Fruit fly (Drosophila melanogaster) whole organism, wandering third instar larva: ENCODE results near the gene CG34355.

Source experiments
- CrebA ChIP-seq: fragments of 200-800 bp; sonication (Bioruptor generic); optimal IDR thresholded peaks from 2 replicates; lab custom pipeline; 2016; ENCODE audit warnings: missing biosample characterization, mild to moderate bottlenecking, missing genetic modification characterization, borderline replicate concordance
- Dfd ChIP-seq: fragments of >200 bp; optimal IDR thresholded peaks from 2 replicates; lab custom pipeline; 2017; ENCODE audit warnings: missing biosample characterization, missing genetic modification characterization
- Dif ChIP-seq: fragments of 200-275, 200-300 bp; sonication (Bioruptor generic); optimal IDR thresholded peaks from 2 replicates; lab custom pipeline; 2018; ENCODE audit warnings: missing biosample characterization, missing genetic modification characterization; ENCODE audit not compliant: partially characterized antibody
- Hr78 ChIP-seq: fragments of >200 bp; optimal IDR thresholded peaks from 2 replicates; lab custom pipeline; 2017; ENCODE audit warnings: missing biosample characterization, missing genetic modification characterization
- Hr83 ChIP-seq: fragments of 200-300 bp; sonication (Bioruptor generic); optimal IDR thresholded peaks from 2 replicates; lab custom pipeline; 2016; ENCODE audit warnings: missing biosample characterization, mild to moderate bottlenecking, missing genetic modification characterization, moderate library complexity; ENCODE audit not compliant: poor library complexity, severe bottlenecking
- Jra ChIP-seq: sonication (Bioruptor generic); optimal IDR thresholded peaks from 2 replicates; lab custom pipeline; 2016; ENCODE audit warnings: missing biosample characterization, missing genetic modification characterization
- Myc ChIP-seq: fragments of >200 bp; optimal IDR thresholded peaks from 2 replicates; lab custom pipeline; 2017
- N ChIP-seq: fragments of >200 bp; optimal IDR thresholded peaks from 2 replicates; lab custom pipeline; 2018; ENCODE audit warnings: missing biosample characterization, missing external identifiers, missing genetic modification characterization
- OdsH ChIP-seq: fragments of 200-800 bp; sonication (Bioruptor generic); optimal IDR thresholded peaks from 2 replicates; lab custom pipeline; 2016; ENCODE audit warnings: missing biosample characterization, mild to moderate bottlenecking, missing genetic modification characterization
- Rel ChIP-seq, 2 experiments: fragments of 200-800 bp; sonication (Bioruptor generic) in 1 of 2; optimal IDR thresholded peaks; 2 replicates in 1 of 2; 3 replicates in 1 of 2; lab custom pipeline; 2016 to 2019; ENCODE audit warnings: mild to moderate bottlenecking in 2 of 2, missing biosample characterization in 2 of 2, missing genetic modification characterization in 2 of 2, moderate library complexity in 1 of 2
- Vsx2 ChIP-seq: fragments of 200-300, 225-300 bp; sonication (Bioruptor generic); optimal IDR thresholded peaks from 2 replicates; lab custom pipeline; 2018; ENCODE audit warnings: missing biosample characterization, missing genetic modification characterization; ENCODE audit not compliant: partially characterized antibody
- brk ChIP-seq: fragments of 200-800 bp; sonication (Bioruptor generic); optimal IDR thresholded peaks from 2 replicates; lab custom pipeline; 2016; ENCODE audit warnings: missing biosample characterization, mild to moderate bottlenecking, missing genetic modification characterization
- dl ChIP-seq, 2 experiments: fragments of 175-275, 200-275 bp in 1 of 2; fragments of 200-275 bp in 1 of 2; sonication (Bioruptor generic); optimal IDR thresholded peaks; lab custom pipeline; 2018; ENCODE audit warnings: mild to moderate bottlenecking in 2 of 2, missing biosample characterization in 2 of 2, missing genetic modification characterization in 2 of 2, moderate library complexity in 2 of 2; ENCODE audit not compliant: partially characterized antibody in 2 of 2, insufficient read depth in 1 of 2
- dmrt93B ChIP-seq: fragments of 200-800 bp; sonication (Bioruptor generic); optimal IDR thresholded peaks from 2 replicates; lab custom pipeline; 2018; ENCODE audit warnings: missing biosample characterization, mild to moderate bottlenecking, missing genetic modification characterization
- dsf ChIP-seq: sonication (Bioruptor generic); optimal IDR thresholded peaks from 2 replicates; lab custom pipeline; 2016; ENCODE audit warnings: missing biosample characterization, missing genetic modification characterization, borderline replicate concordance
- ey ChIP-seq: fragments of 200-800 bp; sonication (Bioruptor generic); optimal IDR thresholded peaks from 2 replicates; lab custom pipeline; 2016; ENCODE audit warnings: missing biosample characterization, missing genetic modification characterization
- foxo ChIP-seq, 2 experiments: fragments of 200-800 bp; sonication (Bioruptor generic); optimal IDR thresholded peaks; 2 replicates in 1 of 2; 3 replicates in 1 of 2; lab custom pipeline; 2016 to 2017; ENCODE audit warnings: missing biosample characterization in 2 of 2, missing genetic modification characterization in 2 of 2
- fru ChIP-seq: fragments of 200-800 bp; sonication (Bioruptor generic); optimal IDR thresholded peaks from 3 replicates; lab custom pipeline; 2016; ENCODE audit warnings: missing biosample characterization, mild to moderate bottlenecking, missing genetic modification characterization
- jim ChIP-seq: fragments of 175-275, 200-325 bp; sonication (Bioruptor generic); optimal IDR thresholded peaks from 2 replicates; lab custom pipeline; 2016; ENCODE audit warnings: missing biosample characterization, mild to moderate bottlenecking, missing genetic modification characterization
- lola ChIP-seq: fragments of >200 bp; optimal IDR thresholded peaks from 2 replicates; lab custom pipeline; 2017; ENCODE audit warnings: missing biosample characterization, missing genetic modification characterization
- psq ChIP-seq: fragments of 200-800 bp; sonication (Bioruptor generic); optimal IDR thresholded peaks from 3 replicates; lab custom pipeline; 2017; ENCODE audit warnings: missing biosample characterization, mild to moderate bottlenecking, missing genetic modification characterization, moderate library complexity
- sage ChIP-seq: fragments of 200-800 bp; sonication (Bioruptor generic); optimal IDR thresholded peaks from 2 replicates; lab custom pipeline; 2016; ENCODE audit warnings: missing biosample characterization, mild to moderate bottlenecking, missing genetic modification characterization
- sv ChIP-seq: fragments of 200-800 bp; sonication (Bioruptor generic); optimal IDR thresholded peaks from 3 replicates; lab custom pipeline; 2016; ENCODE audit warnings: missing biosample characterization, missing genetic modification characterization
- tai ChIP-seq: sonication (Bioruptor generic); optimal IDR thresholded peaks from 2 replicates; lab custom pipeline; 2016; ENCODE audit warnings: missing biosample characterization, missing genetic modification characterization
- usp ChIP-seq: fragments of >200 bp; optimal IDR thresholded peaks from 2 replicates; lab custom pipeline; 2017; ENCODE audit warnings: missing biosample characterization, missing genetic modification characterization
- woc ChIP-seq: sonication (Bioruptor generic); optimal IDR thresholded peaks from 2 replicates; lab custom pipeline; 2016; ENCODE audit warnings: missing biosample characterization, mild to moderate bottlenecking, missing genetic modification characterization

CG34355 gene

dm6 chr3R:23820290-23820689 lies 16.6 kb downstream of the CG34355 start:
- no peak for TF ChIP-seq Rel (GFP tag; optimal IDR thresholded peaks at IDR 0.05; lab: Kevin White, UChicago)
- TF ChIP-seq Rel (tag; optimal IDR thresholded peaks at IDR 0.05; lab: Kevin White, UChicago): peak; percentile 45
- no peak for TF ChIP-seq Myc (lab: Kevin White, UChicago)
- TF ChIP-seq sv (GFP tag; lab: Kevin White, UChicago): peak; percentile 25
- peak in 1 of 2 experiments; percentile 41 for TF ChIP-seq foxo (GFP tag; optimal IDR thresholded peaks at IDR 0.05; lab: Kevin White, UChicago)
- TF ChIP-seq Vsx2 (GFP tag; lab: Kevin White, UChicago): no peak

dm6 chr3R:23822969-23823368 lies 19.3 kb downstream of the CG34355 start:
- TF ChIP-seq Myc (lab: Kevin White, UChicago): no peak
- no peak for TF ChIP-seq Hr78 (GFP tag; lab: Kevin White, UChicago)
- no peak for TF ChIP-seq jim (GFP tag; lab: Kevin White, UChicago)
- TF ChIP-seq Dif (GFP tag; lab: Kevin White, UChicago): no peak
- TF ChIP-seq CrebA (GFP tag; lab: Kevin White, UChicago): no peak
- TF ChIP-seq tai (GFP tag; lab: Kevin White, UChicago): no peak
- TF ChIP-seq dl (GFP tag; optimal IDR thresholded peaks at IDR 0.05; lab: Kevin White, UChicago; ENCODE audit: insufficient read depth in 1 of 2, partially characterized antibody in 2 of 2): no peak
- TF ChIP-seq dsf (GFP tag; lab: Kevin White, UChicago): no peak
- no peak for TF ChIP-seq usp (GFP tag; lab: Kevin White, UChicago)
- no peak for TF ChIP-seq woc (GFP tag; lab: Kevin White, UChicago)
- no peak for TF ChIP-seq Hr83 (GFP tag; lab: Kevin White, UChicago)
- TF ChIP-seq Jra (GFP tag; lab: Kevin White, UChicago): no peak
- no peak for TF ChIP-seq Rel (GFP tag; optimal IDR thresholded peaks at IDR 0.05; lab: Kevin White, UChicago)
- no peak for TF ChIP-seq Rel (tag; optimal IDR thresholded peaks at IDR 0.05; lab: Kevin White, UChicago)
- no peak for TF ChIP-seq Vsx2 (GFP tag; lab: Kevin White, UChicago)
- TF ChIP-seq, all 38 proteins: peak for 0

dm6 chr3R:23823678-23824077 lies 20.0 kb downstream of the CG34355 start:
- TF ChIP-seq brk (GFP tag; lab: Kevin White, UChicago): no peak
- no peak for TF ChIP-seq Dif (GFP tag; lab: Kevin White, UChicago)
- no peak for TF ChIP-seq OdsH
- no peak for TF ChIP-seq sage
- no peak for TF ChIP-seq dl (GFP tag; optimal IDR thresholded peaks at IDR 0.05; lab: Kevin White, UChicago; ENCODE audit: insufficient read depth in 1 of 2, partially characterized antibody in 2 of 2)
- TF ChIP-seq dmrt93B (GFP tag; lab: Kevin White, UChicago): no peak
- no peak for TF ChIP-seq fru (GFP tag; lab: Kevin White, UChicago)
- TF ChIP-seq N (GFP tag; lab: Kevin White, UChicago): no peak
- TF ChIP-seq psq (GFP tag; lab: Kevin White, UChicago): no peak
- TF ChIP-seq Myc (lab: Kevin White, UChicago): no peak
- TF ChIP-seq Hr83 (GFP tag; lab: Kevin White, UChicago): no peak

- TF ChIP-seq sv (GFP tag; lab: Kevin White, UChicago) (no peak), woc (GFP tag; lab: Kevin White, UChicago) (no peak), Dfd (GFP tag; lab: Kevin White, UChicago) (peak; percentile 16), psq (GFP tag; lab: Kevin White, UChicago) (no peak), Hr83 (GFP tag; lab: Kevin White, UChicago) (no peak), fru (GFP tag; lab: Kevin White, UChicago) (no peak), Rel (GFP tag; optimal IDR thresholded peaks at IDR 0.05; lab: Kevin White, UChicago) (no peak), Rel (tag; optimal IDR thresholded peaks at IDR 0.05; lab: Kevin White, UChicago) (no peak)
These were observed 23.4 kb downstream of the CG34355 start for dm6 chr3R:23827093-23827492.

dm6 chr3R:23831696-23832095 lies 28.0 kb downstream of the CG34355 start:
- TF ChIP-seq dl (GFP tag; optimal IDR thresholded peaks at IDR 0.05; lab: Kevin White, UChicago; ENCODE audit: insufficient read depth in 1 of 2, partially characterized antibody in 2 of 2) (no peak), lola (GFP tag; lab: Kevin White, UChicago) (no peak), ey (GFP tag; lab: Kevin White, UChicago) (no peak), sv (GFP tag; lab: Kevin White, UChicago) (no peak)
